Fruit fly (Drosophila melanogaster) whole organism: ENCODE data around the gene robl22E.

ENCODE experiments used
- CG8478 ChIP-seq: fragments of >200 bp; optimal IDR thresholded peaks from 2 replicates; lab custom pipeline; 2018; ENCODE audit warnings: inconsistent platforms
- pan ChIP-seq: fragments of >200 bp; optimal IDR thresholded peaks from 2 replicates; lab custom pipeline; 2017

DNA sequence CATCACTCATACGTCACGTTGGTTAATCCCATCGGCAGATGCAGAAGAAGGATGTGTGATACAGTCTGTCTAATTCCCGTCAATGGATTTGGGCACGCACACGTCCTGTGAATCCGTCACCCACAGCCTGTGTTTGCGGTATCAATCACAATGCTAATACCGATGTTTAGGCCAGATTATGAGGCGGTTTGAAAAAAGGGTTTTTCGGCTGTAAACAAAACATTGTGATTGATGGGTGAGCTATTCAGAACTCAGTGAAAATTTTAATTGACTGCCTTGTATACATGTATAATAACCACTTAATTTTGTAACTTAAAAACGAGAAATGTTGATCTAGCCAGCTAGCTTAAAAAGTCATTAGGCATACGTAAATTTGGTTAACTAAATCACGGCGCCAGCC, 27.4 kb downstream of the robl22E start, which contains the start of gene CG4270:
- no peak for TF ChIP-seq pan (lab: Kevin White, UChicago)
- TF ChIP-seq CG8478 (lab: Kevin White, UChicago) = no peak
